Fruit fly (Drosophila melanogaster): ENCODE data around the gene Sap47.

Sap47 gene

dm6 chr3R:15920751-15921156, 14.1 kb upstream of the Sap47 start, which contains the start of gene Fbxl7 (continued):
- peak; percentile 45 for TF ChIP-seq HmgD (GFP tag; optimal IDR thresholded peaks at IDR 0.05)
- no peak for TF ChIP-seq CG6654 (GFP tag; optimal IDR thresholded peaks at IDR 0.05)
- no peak for TF ChIP-seq aop (GFP tag; IDR thresholded peaks at IDR 0.05)
- TF ChIP-seq CG8944 (GFP tag; optimal IDR thresholded peaks at IDR 0.05), result peak; percentile 7
- peak; percentile 64 for TF ChIP-seq chn (GFP tag; optimal IDR thresholded peaks at IDR 0.05)
- no peak for TF ChIP-seq HmgZ (tag; optimal IDR thresholded peaks at IDR 0.05)
- peak; percentile 95 for TF ChIP-seq CG3163 (GFP tag; optimal IDR thresholded peaks at IDR 0.05)
- TF ChIP-seq nmo (GFP tag; optimal IDR thresholded peaks at IDR 0.05), result peak; percentile 13
- no peak for TF ChIP-seq scrt (GFP tag; optimal IDR thresholded peaks at IDR 0.05)
- TF ChIP-seq CG34422 (GFP tag; IDR thresholded peaks at IDR 0.05), result 0 out of 3 replicates have a peak, but pooled peaks have one; percentile 32
- TF ChIP-seq Gug (GFP tag; IDR thresholded peaks at IDR 0.05), result 0 out of 4 replicates have a peak, but pooled peaks have one; percentile 10
- no peak for TF ChIP-seq CG4617 (GFP tag; optimal IDR thresholded peaks at IDR 0.05; ENCODE audit: borderline replicate concordance)
- TF ChIP-seq oc (tag; optimal IDR thresholded peaks at IDR 0.05), result peak; percentile 42
- TF ChIP-seq CG2712 (tag; optimal IDR thresholded peaks at IDR 0.05), result peak; percentile 4
- peak; percentile 75 for TF ChIP-seq chm (GFP tag; IDR thresholded peaks at IDR 0.05)
- TF ChIP-seq kay (GFP tag; optimal IDR thresholded peaks at IDR 0.05), result no peak
- peak; percentile 49; the same call in 1 of the 3 replicates for TF ChIP-seq CG6175 (GFP tag; IDR thresholded peaks at IDR 0.05)
- TF ChIP-seq Neu2 (GFP tag; optimal IDR thresholded peaks at IDR 0.05; ENCODE audit: borderline replicate concordance), result no peak
- no peak for TF ChIP-seq CG34376 (GFP tag; optimal IDR thresholded peaks at IDR 0.05)
- peak; percentile 86 for TF ChIP-seq onecut (GFP tag; IDR thresholded peaks at IDR 0.05)
- peak; percentile 69; the same call in 2 of the 3 replicates for TF ChIP-seq ci (GFP tag; IDR thresholded peaks at IDR 0.05)
- TF ChIP-seq tll (GFP tag; optimal IDR thresholded peaks at IDR 0.05), result peak in 1 of 2 experiments; percentile 89
- no peak for TF ChIP-seq peb (GFP tag; IDR thresholded peaks at IDR 0.05)
- TF ChIP-seq CG1529 (GFP tag; optimal IDR thresholded peaks at IDR 0.05), result no peak
- TF ChIP-seq MESR4 (GFP tag; optimal IDR thresholded peaks at IDR 0.05), result no peak
- TF ChIP-seq CG15479 (GFP tag; optimal IDR thresholded peaks at IDR 0.05), result peak; percentile 92
- no peak for TF ChIP-seq CG18262 (tag; optimal IDR thresholded peaks at IDR 0.05)
- peak; percentile 16 for TF ChIP-seq gcm (GFP tag; optimal IDR thresholded peaks at IDR 0.05)
- TF ChIP-seq pum (GFP tag; optimal IDR thresholded peaks at IDR 0.05), result no peak
- no peak for TF ChIP-seq jigr1 (GFP tag; IDR thresholded peaks at IDR 0.05)
- no peak for TF ChIP-seq tio (GFP tag; optimal IDR thresholded peaks at IDR 0.05)
- peak; percentile 96 for TF ChIP-seq cg (GFP tag; optimal IDR thresholded peaks at IDR 0.05)
- no peak for TF ChIP-seq CG2889 (GFP tag; IDR thresholded peaks at IDR 0.05)
- TF ChIP-seq rib (GFP tag; IDR thresholded peaks at IDR 0.05), result peak; percentile 64
- TF ChIP-seq CG8478 (optimal IDR thresholded peaks at IDR 0.05), result peak; percentile 87
- TF ChIP-seq gsb (GFP tag; IDR thresholded peaks at IDR 0.05), result no peak
- TF ChIP-seq CG17359 (tag; optimal IDR thresholded peaks at IDR 0.05), result no peak
- no peak for TF ChIP-seq CG1832 (GFP tag; optimal IDR thresholded peaks at IDR 0.05)
- TF ChIP-seq vfl (GFP tag; optimal IDR thresholded peaks at IDR 0.05), result no peak
- no peak for TF ChIP-seq CG15269 (tag; optimal IDR thresholded peaks at IDR 0.05)
- peak; percentile 17 for TF ChIP-seq pb (GFP tag; optimal IDR thresholded peaks at IDR 0.05)
- TF ChIP-seq Ada2b (GFP tag; IDR thresholded peaks at IDR 0.05), result no peak
- no peak for TF ChIP-seq fd64A (GFP tag; optimal IDR thresholded peaks at IDR 0.05)
- no peak for TF ChIP-seq nau (GFP tag; optimal IDR thresholded peaks at IDR 0.05)
- peak; percentile 78; the same call in 1 of the 3 replicates for TF ChIP-seq CG2199 (GFP tag; IDR thresholded peaks at IDR 0.05)
- TF ChIP-seq en (GFP tag; optimal IDR thresholded peaks at IDR 0.05), result no peak
- TF ChIP-seq ftz-f1 (GFP tag; optimal IDR thresholded peaks at IDR 0.05), result peak; percentile 46
- no peak for TF ChIP-seq CG6689 (GFP tag; IDR thresholded peaks at IDR 0.05)
- TF ChIP-seq CG3847 (GFP tag; IDR thresholded peaks at IDR 0.05), result no peak
- no peak for TF ChIP-seq BEAF-32 (GFP tag; optimal IDR thresholded peaks at IDR 0.05)
- TF ChIP-seq Dll (GFP tag; IDR thresholded peaks at IDR 0.05; ENCODE audit: partially characterized antibody), result no peak

Data from whole organism, embryonic.